Fruit fly (Drosophila melanogaster) whole organism, embryonic: ENCODE results near the gene Pex5.

ENCODE experiments used
- Bdp1 ChIP-seq: fragments of 200-800 bp; sonication (Bioruptor generic); optimal IDR thresholded peaks from 3 replicates; lab custom pipeline; 2016; ENCODE audit warnings: missing biosample characterization, missing genetic modification characterization
- Bteb2 ChIP-seq: fragments of 200-800 bp; sonication (Bioruptor generic); optimal IDR thresholded peaks from 2 replicates; lab custom pipeline; 2016; ENCODE audit warnings: missing biosample characterization, missing genetic modification characterization
- CG11398 ChIP-seq: fragments of 200-800 bp; sonication (Bioruptor generic); optimal IDR thresholded peaks from 2 replicates; lab custom pipeline; 2016; ENCODE audit warnings: missing biosample characterization, missing genetic modification characterization
- CG12299 ChIP-seq: fragments of 200-800 bp; sonication (Bioruptor generic); optimal IDR thresholded peaks from 2 replicates; lab custom pipeline; 2018; ENCODE audit warnings: missing biosample characterization, mild to moderate bottlenecking, missing genetic modification characterization
- CG14710 ChIP-seq: fragments of 200-800 bp; sonication (Bioruptor generic); optimal IDR thresholded peaks from 3 replicates; lab custom pipeline; 2019; ENCODE audit warnings: missing biosample characterization, mild to moderate bottlenecking, missing genetic modification characterization, moderate library complexity
- CG15479 ChIP-seq: fragments of 200-800 bp; sonication (Bioruptor generic); optimal IDR thresholded peaks from 3 replicates; lab custom pipeline; 2019; ENCODE audit warnings: missing biosample characterization, mild to moderate bottlenecking, missing genetic modification characterization, moderate library complexity
- CG1603 ChIP-seq: fragments of 200-800 bp; sonication (Bioruptor generic); optimal IDR thresholded peaks from 2 replicates; lab custom pipeline; 2019; ENCODE audit warnings: missing biosample characterization, mild to moderate bottlenecking, missing genetic modification characterization, moderate library complexity
- CG17385 ChIP-seq: fragments of 200-800 bp; sonication (Bioruptor generic); optimal IDR thresholded peaks from 3 replicates; lab custom pipeline; 2018; ENCODE audit warnings: missing biosample characterization, mild to moderate bottlenecking, missing genetic modification characterization
- CG17568 ChIP-seq: fragments of 200-800 bp; sonication (Bioruptor generic); optimal IDR thresholded peaks from 2 replicates; lab custom pipeline; 2018; ENCODE audit warnings: missing biosample characterization, mild to moderate bottlenecking, missing genetic modification characterization, moderate library complexity
- CG18599 ChIP-seq: fragments of 200-800 bp; sonication (Bioruptor generic); optimal IDR thresholded peaks from 3 replicates; lab custom pipeline; 2017; ENCODE audit warnings: missing biosample characterization, missing genetic modification characterization, mild to moderate bottlenecking, moderate library complexity, missing genetic modification reagents
- CG2129 ChIP-seq: fragments of 200-800 bp; sonication (Bioruptor generic); IDR thresholded peaks from 2 replicates; pipeline ENCODE4 v1.3.6; 2022; ENCODE audit warnings: missing biosample characterization, missing genetic modification characterization; ENCODE audit not compliant: partially characterized antibody
- CG31388 ChIP-seq: fragments of 200-800 bp; sonication (Bioruptor generic); optimal IDR thresholded peaks from 2 replicates; lab custom pipeline; 2016; ENCODE audit warnings: missing biosample characterization, missing genetic modification characterization
- CG3847 ChIP-seq: fragments of 200-800 bp; sonication (Bioruptor generic); IDR thresholded peaks from 2 replicates; pipeline ENCODE4 v1.3.6; 2022; ENCODE audit warnings: missing biosample characterization, missing genetic modification characterization
- CG3995 ChIP-seq: fragments of 200-800 bp; sonication (Bioruptor generic); optimal IDR thresholded peaks from 3 replicates; lab custom pipeline; 2016; ENCODE audit warnings: missing biosample characterization, missing genetic modification characterization
- CG7556 ChIP-seq: fragments of 200-800 bp; sonication (Bioruptor generic); optimal IDR thresholded peaks from 2 replicates; lab custom pipeline; 2017; ENCODE audit warnings: missing biosample characterization, mild to moderate bottlenecking, missing genetic modification characterization
- CG7839 ChIP-seq: fragments of 200-800 bp; sonication (Bioruptor generic); optimal IDR thresholded peaks from 3 replicates; lab custom pipeline; 2018; ENCODE audit warnings: missing biosample characterization, mild to moderate bottlenecking, missing genetic modification characterization, moderate library complexity
- CG7963 ChIP-seq: fragments of 200-800 bp; sonication (Bioruptor generic); IDR thresholded peaks from 3 replicates; pipeline ENCODE4 v1.3.6; 2022; ENCODE audit warnings: missing biosample characterization, missing genetic modification characterization; ENCODE audit not compliant: partially characterized antibody
- CG8359 ChIP-seq: fragments of 200-800 bp; sonication (Bioruptor generic); optimal IDR thresholded peaks from 2 replicates; lab custom pipeline; 2017; ENCODE audit warnings: missing biosample characterization, mild to moderate bottlenecking, missing genetic modification characterization, borderline replicate concordance
- CG8944 ChIP-seq: fragments of 200-800 bp; sonication (Bioruptor generic); optimal IDR thresholded peaks from 3 replicates; lab custom pipeline; 2016; ENCODE audit warnings: missing biosample characterization, missing genetic modification characterization
- CG9609 ChIP-seq: fragments of 200-800 bp; sonication (Bioruptor generic); optimal IDR thresholded peaks from 3 replicates; lab custom pipeline; 2016; ENCODE audit warnings: missing biosample characterization, missing genetic modification characterization
- CoRest ChIP-seq: fragments of 200-800 bp; sonication (Bioruptor generic); optimal IDR thresholded peaks from 3 replicates; lab custom pipeline; 2018; ENCODE audit warnings: missing biosample characterization, mild to moderate bottlenecking, missing genetic modification characterization, moderate library complexity
- D ChIP-seq, 2 experiments: fragments of 200-800 bp in 1 of 2; fragments of >200 bp in 1 of 2; sonication (Bioruptor generic) in 1 of 2; optimal IDR thresholded peaks; 2 replicates in 1 of 2; 3 replicates in 1 of 2; lab custom pipeline; 2017; ENCODE audit warnings: mild to moderate bottlenecking in 1 of 2, missing biosample characterization in 1 of 2, missing genetic modification characterization in 1 of 2, missing genetic modification reagents in 1 of 2
- Dek ChIP-seq: fragments of 200-800 bp; sonication (Bioruptor generic); optimal IDR thresholded peaks from 3 replicates; lab custom pipeline; 2019; ENCODE audit warnings: missing biosample characterization, mild to moderate bottlenecking, missing genetic modification characterization, moderate library complexity
- Dip2 ChIP-seq: fragments of 200-800 bp; sonication (Bioruptor generic); IDR thresholded peaks from 2 replicates; pipeline ENCODE4 v1.3.6; 2022; ENCODE audit warnings: missing biosample characterization, missing genetic modification characterization
- Doc2 ChIP-seq: fragments of 200-800 bp; sonication (Bioruptor generic); IDR thresholded peaks from 2 replicates; pipeline ENCODE4 v1.3.6; 2022; ENCODE audit warnings: missing biosample characterization, missing genetic modification characterization
- Dref ChIP-seq: fragments of 200-800 bp; sonication (Bioruptor generic); IDR thresholded peaks from 2 replicates; pipeline ENCODE4 v1.3.6; 2022; ENCODE audit warnings: missing biosample characterization, missing genetic modification characterization
- Elba2 ChIP-seq: fragments of 200-800 bp; sonication (Bioruptor generic); optimal IDR thresholded peaks from 3 replicates; lab custom pipeline; 2016; ENCODE audit warnings: missing biosample characterization, missing genetic modification characterization
- Ets65A ChIP-seq: fragments of 200-800 bp; sonication (Bioruptor generic); peaks from one replicate; lab custom pipeline; 2016; ENCODE audit warnings: missing biosample characterization, missing genetic modification characterization
- HLHmδ ChIP-seq: fragments of 200-800 bp; sonication (Bioruptor generic); optimal IDR thresholded peaks from 2 replicates; lab custom pipeline; 2018; ENCODE audit warnings: missing biosample characterization, mild to moderate bottlenecking, missing genetic modification characterization, moderate library complexity
- Mad ChIP-seq: fragments of 200-800 bp; sonication (Bioruptor generic); optimal IDR thresholded peaks from 2 replicates; lab custom pipeline; 2016; ENCODE audit warnings: missing biosample characterization, missing genetic modification characterization
- NFAT ChIP-seq: fragments of 200-800 bp; sonication (Bioruptor generic); IDR thresholded peaks from 2 replicates; pipeline ENCODE4 v1.3.6; 2022; ENCODE audit warnings: missing biosample characterization, missing genetic modification characterization
- Scr ChIP-seq: fragments of 200-800 bp; sonication (Bioruptor generic); IDR thresholded peaks from 2 replicates; pipeline ENCODE4 v1.3.6; 2022; ENCODE audit warnings: missing biosample characterization, missing genetic modification characterization; ENCODE audit not compliant: partially characterized antibody
- YL-1 ChIP-seq: fragments of 200-800 bp; sonication (Bioruptor generic); optimal IDR thresholded peaks from 3 replicates; lab custom pipeline; 2017; ENCODE audit warnings: missing biosample characterization, mild to moderate bottlenecking, missing genetic modification characterization
- abd-A ChIP-seq: fragments of 200-800 bp; sonication (Bioruptor generic); optimal IDR thresholded peaks from 3 replicates; lab custom pipeline; 2019; ENCODE audit warnings: missing biosample characterization, mild to moderate bottlenecking, missing genetic modification characterization, moderate library complexity
- ara ChIP-seq: fragments of 200-800 bp; sonication (Bioruptor generic); IDR thresholded peaks from 2 replicates; pipeline ENCODE4 v1.3.6; 2022; ENCODE audit warnings: missing biosample characterization, missing genetic modification characterization
- ash1 ChIP-seq: fragments of 200-800 bp; sonication (Bioruptor generic); optimal IDR thresholded peaks from 2 replicates; lab custom pipeline; 2018; ENCODE audit warnings: missing biosample characterization, mild to moderate bottlenecking, missing genetic modification characterization
- br ChIP-seq: fragments of >200 bp; optimal IDR thresholded peaks from 2 replicates; lab custom pipeline; 2017
- en ChIP-seq: fragments of 200-800 bp; sonication (Bioruptor generic); optimal IDR thresholded peaks from 2 replicates; lab custom pipeline; 2016; ENCODE audit warnings: missing biosample characterization, missing genetic modification characterization
- eyg ChIP-seq: fragments of 200-800 bp; sonication (Bioruptor generic); optimal IDR thresholded peaks from 3 replicates; lab custom pipeline; 2016; ENCODE audit warnings: missing biosample characterization, missing genetic modification characterization
- gce ChIP-seq: fragments of 200-800 bp; sonication (Bioruptor generic); IDR thresholded peaks from 3 replicates; pipeline ENCODE4 v1.3.6; 2022; ENCODE audit warnings: missing biosample characterization, missing genetic modification characterization
- insv ChIP-seq, 2 experiments: fragments of 200-800 bp; sonication (Bioruptor generic); optimal IDR thresholded peaks; 3 replicates each; lab custom pipeline; 2016 to 2018; ENCODE audit warnings: missing biosample characterization in 2 of 2, missing genetic modification characterization in 2 of 2
- pb ChIP-seq: fragments of 200-800 bp; sonication (Bioruptor generic); optimal IDR thresholded peaks from 3 replicates; lab custom pipeline; 2016; ENCODE audit warnings: missing biosample characterization, missing genetic modification characterization
- run ChIP-seq: fragments of 200-800 bp; sonication (Bioruptor generic); optimal IDR thresholded peaks from 3 replicates; lab custom pipeline; 2018; ENCODE audit warnings: missing biosample characterization, mild to moderate bottlenecking, missing genetic modification characterization
- sens ChIP-seq: fragments of 200-800 bp; sonication (Bioruptor generic); peaks from one replicate; lab custom pipeline; 2016; ENCODE audit warnings: missing biosample characterization, missing genetic modification characterization
- sqz ChIP-seq: fragments of 200-800 bp; sonication (Bioruptor generic); optimal IDR thresholded peaks from 3 replicates; lab custom pipeline; 2018; ENCODE audit warnings: missing biosample characterization, mild to moderate bottlenecking, missing genetic modification characterization
- sr ChIP-seq: fragments of 200-800 bp; sonication (Bioruptor generic); IDR thresholded peaks from 3 replicates; pipeline ENCODE4 v1.3.6; 2022; ENCODE audit warnings: missing biosample characterization, missing genetic modification characterization
- tap ChIP-seq: fragments of 200-800 bp; optimal IDR thresholded peaks from 3 replicates; lab custom pipeline; 2019; ENCODE audit warnings: missing biosample characterization, mild to moderate bottlenecking, missing genetic modification characterization, moderate library complexity
- zen ChIP-seq: fragments of 200-800 bp; sonication (Bioruptor generic); optimal IDR thresholded peaks from 3 replicates; lab custom pipeline; 2018; ENCODE audit warnings: missing biosample characterization, mild to moderate bottlenecking, missing genetic modification characterization, moderate library complexity

Gene Pex5

dm6 chrX:1900123-1900818 is 31.4 kb upstream of the Pex5 start, which contains the start of gene arm (continued):
- TF ChIP-seq CG14710 (tag; lab: Kevin White, UChicago) (peak; percentile 6), CG7839 (no peak), CG7963 (GFP tag; lab: Robert Waterston, UW) (0 out of 3 replicates have a peak, but pooled peaks have one; percentile 35), Ets65A (peak; percentile 53), CG17568 (GFP tag; lab: Kevin White, UChicago) (no peak), CG3847 (0 out of 2 replicates have a peak, but pooled peaks have one; percentile 10), CG11398 (no peak), Dip2 (GFP tag; lab: Robert Waterston, UW) (no peak), sens (GFP tag; lab: Kevin White, UChicago) (peak; percentile 61), ash1 (GFP tag; lab: Kevin White, UChicago) (no peak), gce (GFP tag; lab: Robert Waterston, UW) (no peak), CG9609 (GFP tag; lab: Kevin White, UChicago) (no peak)

dm6 chrX:1899445-1900085 is 30.7 kb upstream of the Pex5 start:
- TF ChIP-seq CG8944 (no peak), CG15479 (GFP tag; lab: Kevin White, UChicago) (peak; percentile 99), CoRest (tag; lab: Kevin White, UChicago) (no peak), Dref (GFP tag; lab: Robert Waterston, UW) (no peak), CG17385 (GFP tag; lab: Kevin White, UChicago) (no peak), tap (no peak), Bdp1 (GFP tag; lab: Kevin White, UChicago) (no peak), en (no peak), Doc2 (GFP tag; lab: Robert Waterston, UW) (no peak), CG7556 (GFP tag; lab: Kevin White, UChicago) (no peak), Bteb2 (no peak), Scr (GFP tag; lab: Robert Waterston, UW) (0 out of 2 replicates have a peak, but pooled peaks have one; percentile 21), NFAT (GFP tag; lab: Robert Waterston, UW) (no peak), br (lab: Kevin White, UChicago) (no peak), Mad (GFP tag; lab: Kevin White, UChicago) (no peak), CG12299 (no peak), Elba2 (GFP tag; lab: Kevin White, UChicago) (no peak), zen (no peak), abd-A (tag; lab: Kevin White, UChicago) (peak; percentile 43), YL-1 (GFP tag; lab: Kevin White, UChicago) (peak; percentile 43), CG8359 (peak; percentile 21), ara (no peak), pb (GFP tag; lab: Kevin White, UChicago) (no peak), D (optimal IDR thresholded peaks at IDR 0.05; lab: Kevin White, UChicago) (peak; percentile 37), D (GFP tag; optimal IDR thresholded peaks at IDR 0.05; lab: Kevin White, UChicago) (no peak), CG3995 (GFP tag; lab: Kevin White, UChicago) (no peak), CG31388 (GFP tag; lab: Kevin White, UChicago) (no peak), run (tag; lab: Kevin White, UChicago) (no peak), Dek (tag; lab: Kevin White, UChicago) (no peak), sqz (GFP tag; lab: Kevin White, UChicago) (no peak), CG1603 (no peak), CG2129 (no peak), CG18599 (GFP tag; lab: Kevin White, UChicago) (peak; percentile 2), insv (GFP tag; optimal IDR thresholded peaks at IDR 0.05; lab: Kevin White, UChicago) (peak in 1 of 2 experiments; percentile 22), HLHmδ (GFP tag; lab: Kevin White, UChicago) (peak; percentile 36), eyg (no peak), sr (GFP tag; lab: Robert Waterston, UW) (no peak)
